Fruit fly (Drosophila melanogaster) whole organism, prepupa: ENCODE data around the gene Wdr59.

Experiments
- CG16779 ChIP-seq: fragments of 200-800 bp; sonication (Bioruptor generic); optimal IDR thresholded peaks from 3 replicates; lab custom pipeline; 2017; ENCODE audit warnings: missing biosample characterization, mild to moderate bottlenecking, missing genetic modification characterization
- CG6163 ChIP-seq: fragments of 200-800 bp; sonication (Bioruptor generic); IDR thresholded peaks from 3 replicates; pipeline ENCODE4 v1.3.6; 2022; ENCODE audit warnings: missing biosample characterization, missing genetic modification characterization
- Sox15 ChIP-seq: fragments of 200-800 bp; sonication (Bioruptor generic); optimal IDR thresholded peaks from 3 replicates; lab custom pipeline; 2016; ENCODE audit warnings: missing biosample characterization, missing genetic modification characterization

DNA sequence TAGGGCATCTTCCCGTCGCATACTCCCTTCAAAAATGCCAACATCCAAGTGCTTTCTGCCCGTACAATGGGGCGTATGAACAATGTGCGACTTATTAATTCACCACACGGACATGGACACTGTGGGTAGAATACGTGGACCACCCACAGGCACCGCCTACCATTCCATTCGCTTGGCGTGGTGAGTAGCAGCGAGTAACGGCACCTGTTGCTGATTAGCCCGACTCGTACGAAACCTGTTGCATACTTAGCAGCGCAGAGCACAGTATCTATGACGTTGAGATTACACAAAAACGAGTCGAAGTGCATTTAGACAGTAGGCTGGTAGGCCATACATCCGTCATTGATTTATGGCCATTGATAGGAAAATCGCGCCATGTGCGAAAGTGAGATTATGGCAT is 9.2 kb upstream of the Wdr59 start:
- TF ChIP-seq CG6163 (GFP tag; lab: Robert Waterston, UW) = no peak
- TF ChIP-seq Sox15 (GFP tag; lab: Kevin White, UChicago) = no peak
- TF ChIP-seq CG16779 = no peak
